Fruit fly (Drosophila melanogaster): ENCODE measurements around the gene CG11436.

- TF ChIP-seq salr (GFP tag; optimal IDR thresholded peaks at IDR 0.05) (no peak), esn (GFP tag; optimal IDR thresholded peaks at IDR 0.05) (peak; percentile 45), Ets21C (GFP tag; optimal IDR thresholded peaks at IDR 0.05) (no peak), topi (GFP tag; optimal IDR thresholded peaks at IDR 0.05) (no peak), CG7368 (GFP tag; optimal IDR thresholded peaks at IDR 0.05) (no peak), dac (GFP tag; optimal IDR thresholded peaks at IDR 0.05) (no peak), CG9139 (GFP tag; optimal IDR thresholded peaks at IDR 0.05) (peak; percentile 47), Sox15 (GFP tag; optimal IDR thresholded peaks at IDR 0.05) (no peak), CG6792 (GFP tag; optimal IDR thresholded peaks at IDR 0.05) (peak; percentile 8)
Measured at dm6 chrX:4540430-4540932, 11.2 kb downstream of the CG11436 start, which contains the start of the genes rb and CHOp24.

Data from whole organism, prepupa.